Fruit fly (Drosophila melanogaster) whole organism, embryonic: Measurements from ENCODE around the gene CG42258.
A peak's percentile ranks its signal among the peaks of the same experiment; 100 is the strongest.

ENCODE experiments used
- Sox100B ChIP-seq: fragments of 200-800 bp; sonication (Bioruptor generic); optimal IDR thresholded peaks from 3 replicates; lab custom pipeline; 2018; ENCODE audit warnings: missing biosample characterization, mild to moderate bottlenecking, missing genetic modification characterization
- cas ChIP-seq: fragments of 200-800 bp; sonication (Bioruptor generic); IDR thresholded peaks from 2 replicates; pipeline ENCODE4 v1.3.6; 2022; ENCODE audit warnings: missing biosample characterization, missing genetic modification characterization

dm6 chrX:12431466-12431865 is 31.9 kb upstream of the CG42258 start:
- TF ChIP-seq cas (GFP tag; lab: Robert Waterston, UW) (no peak), Sox100B (peak; percentile 21)
